Fruit fly (Drosophila melanogaster) whole organism, pupa: Measurements from ENCODE around the gene Notum.

Experiments used
- CG10348 ChIP-seq: fragments of 200-800 bp; sonication (Bioruptor generic); IDR thresholded peaks from 2 replicates; pipeline ENCODE4 v1.3.6; 2022; ENCODE audit warnings: missing biosample characterization, missing genetic modification characterization
- CG12605 ChIP-seq: fragments of 200-800 bp; sonication (Bioruptor generic); IDR thresholded peaks from 2 replicates; pipeline ENCODE4 v1.3.6; 2022; ENCODE audit warnings: missing biosample characterization, missing genetic modification characterization
- CG13204 ChIP-seq: fragments of 200-800 bp; sonication (Bioruptor generic); optimal IDR thresholded peaks from 2 replicates; lab custom pipeline; 2018; ENCODE audit warnings: missing biosample characterization, mild to moderate bottlenecking, missing genetic modification characterization, moderate library complexity
- CG14655 ChIP-seq: fragments of 200-800 bp; sonication (Bioruptor generic); optimal IDR thresholded peaks from 3 replicates; lab custom pipeline; 2017; ENCODE audit warnings: mild to moderate bottlenecking, missing biosample characterization, missing genetic modification reagents, missing genetic modification characterization
- CG15710 ChIP-seq: fragments of 200-800 bp; sonication (Bioruptor generic); optimal IDR thresholded peaks from 2 replicates; lab custom pipeline; 2018; ENCODE audit warnings: missing biosample characterization, mild to moderate bottlenecking, missing genetic modification characterization, moderate library complexity
- CG17806 ChIP-seq: fragments of 200-800 bp; sonication (Bioruptor generic); optimal IDR thresholded peaks from 2 replicates; lab custom pipeline; 2018; ENCODE audit warnings: missing biosample characterization, mild to moderate bottlenecking, missing genetic modification characterization, moderate library complexity
- CG32121 ChIP-seq: fragments of 200-800 bp; sonication (Bioruptor generic); IDR thresholded peaks from 2 replicates; pipeline ENCODE4 v1.3.6; 2022; ENCODE audit warnings: missing biosample characterization, missing genetic modification characterization
- CG34367 ChIP-seq: fragments of 200-800 bp; sonication (Bioruptor generic); optimal IDR thresholded peaks from 2 replicates; lab custom pipeline; 2018; ENCODE audit warnings: missing biosample characterization, mild to moderate bottlenecking, missing genetic modification characterization
- CG4496 ChIP-seq: fragments of 200-800 bp; sonication (Bioruptor generic); IDR thresholded peaks from 3 replicates; pipeline ENCODE4 v1.3.6; 2022; ENCODE audit warnings: missing biosample characterization, missing genetic modification characterization
- CG8159 ChIP-seq: fragments of 200-800 bp; sonication (Bioruptor generic); optimal IDR thresholded peaks from 3 replicates; lab custom pipeline; 2018; ENCODE audit warnings: missing biosample characterization, mild to moderate bottlenecking, missing genetic modification characterization, moderate library complexity
- CG8301 ChIP-seq: fragments of 200-800 bp; sonication (Bioruptor generic); optimal IDR thresholded peaks from 2 replicates; lab custom pipeline; 2018; ENCODE audit warnings: missing biosample characterization, mild to moderate bottlenecking, missing genetic modification characterization
- CG9948 ChIP-seq: fragments of 200-800 bp; sonication (Bioruptor generic); optimal IDR thresholded peaks from 2 replicates; lab custom pipeline; 2018; ENCODE audit warnings: missing biosample characterization, mild to moderate bottlenecking, missing genetic modification characterization, moderate library complexity
- D1 ChIP-seq: fragments of 200-800 bp; sonication (Bioruptor generic); optimal IDR thresholded peaks from 2 replicates; lab custom pipeline; 2018; ENCODE audit warnings: missing biosample characterization, mild to moderate bottlenecking, missing genetic modification characterization, moderate library complexity
- EcR ChIP-seq: fragments of 200-800 bp; sonication (Bioruptor generic); optimal IDR thresholded peaks from 3 replicates; lab custom pipeline; 2019; ENCODE audit warnings: missing biosample characterization, missing genetic modification characterization, mild to moderate bottlenecking, moderate library complexity, missing genetic modification reagents
- Ets98B ChIP-seq: fragments of 200-800 bp; sonication (Bioruptor generic); IDR thresholded peaks from 2 replicates; pipeline ENCODE4 v1.3.6; 2022; ENCODE audit warnings: missing biosample characterization, missing genetic modification characterization
- Pif1A ChIP-seq: fragments of 200-800 bp; sonication (Bioruptor generic); optimal IDR thresholded peaks from 3 replicates; lab custom pipeline; 2016; ENCODE audit warnings: missing biosample characterization, missing genetic modification characterization
- Pif1B ChIP-seq: fragments of 200-800 bp; sonication (Bioruptor generic); optimal IDR thresholded peaks from 3 replicates; lab custom pipeline; 2016; ENCODE audit warnings: missing biosample characterization, missing genetic modification characterization
- Snoo ChIP-seq: fragments of 200-800 bp; sonication (Bioruptor generic); optimal IDR thresholded peaks from 3 replicates; lab custom pipeline; 2017; ENCODE audit warnings: missing biosample characterization, mild to moderate bottlenecking, missing genetic modification characterization, inconsistent platforms
- fd96Ca ChIP-seq: fragments of 200-800 bp; sonication (Bioruptor generic); IDR thresholded peaks from 3 replicates; pipeline ENCODE4 v1.3.6; 2022; ENCODE audit warnings: missing biosample characterization, missing genetic modification characterization
- gl ChIP-seq: fragments of 200-800 bp; sonication (Bioruptor generic); optimal IDR thresholded peaks from 2 replicates; lab custom pipeline; 2018; ENCODE audit warnings: missing biosample characterization, mild to moderate bottlenecking, missing genetic modification characterization
- rn ChIP-seq: fragments of 200-800 bp; sonication (Bioruptor generic); IDR thresholded peaks from 2 replicates; pipeline ENCODE4 v1.3.6; 2022; ENCODE audit warnings: missing biosample characterization, missing genetic modification characterization

The Notum gene

DNA sequence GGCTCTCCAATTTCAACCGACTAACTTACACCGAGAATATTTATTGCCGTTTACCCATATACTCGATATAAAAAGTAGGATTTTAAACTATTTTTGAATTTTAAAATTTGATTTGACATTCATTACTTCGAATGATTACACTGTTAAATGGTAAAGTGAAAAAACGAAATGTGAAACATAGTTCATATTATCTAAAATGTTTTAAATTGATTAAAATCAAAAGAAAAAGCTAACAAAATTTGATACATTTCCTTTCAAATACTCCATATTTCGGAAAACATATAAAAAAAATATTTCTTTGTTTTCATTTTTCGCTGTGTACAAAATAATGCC is 5.1 kb upstream of the Notum start:
- TF ChIP-seq CG8301 (tag; lab: Kevin White, UChicago) (peak; percentile 30), CG10348 (no peak), CG12605 (GFP tag; lab: Robert Waterston, UW) (no peak), Pif1A (GFP tag; lab: Kevin White, UChicago) (no peak), Pif1B (GFP tag; lab: Kevin White, UChicago) (no peak), rn (no peak), CG9948 (tag; lab: Kevin White, UChicago) (peak; percentile 8), Snoo (tag; lab: Kevin White, UChicago) (no peak), gl (tag; lab: Kevin White, UChicago) (no peak), CG17806 (no peak), CG14655 (GFP tag; lab: Kevin White, UChicago) (peak; percentile 31), CG13204 (GFP tag; lab: Kevin White, UChicago) (no peak), EcR (GFP tag; lab: Kevin White, UChicago) (no peak), D1 (no peak), CG8159 (tag; lab: Kevin White, UChicago) (peak; percentile 42), CG32121 (no peak), fd96Ca (no peak), CG4496 (GFP tag; lab: Robert Waterston, UW) (no peak), Ets98B (GFP tag; lab: Robert Waterston, UW) (no peak), CG15710 (tag; lab: Kevin White, UChicago) (no peak)
- TF ChIP-seq, all 21 proteins: peak for 4

dm6 chr3L:16018721-16019120 is 4.6 kb upstream of the Notum start:
- TF ChIP-seq CG34367 (tag; lab: Kevin White, UChicago), result no peak
- no peak for TF ChIP-seq CG12605 (GFP tag; lab: Robert Waterston, UW)
- TF ChIP-seq CG4496 (GFP tag; lab: Robert Waterston, UW), result 0 out of 3 replicates have a peak, but pooled peaks have one; percentile 21
- no peak for TF ChIP-seq CG8301 (tag; lab: Kevin White, UChicago)
- no peak for TF ChIP-seq rn
- no peak for TF ChIP-seq CG14655 (GFP tag; lab: Kevin White, UChicago)
- no peak for TF ChIP-seq CG17806
- peak; percentile 37 for TF ChIP-seq CG13204 (GFP tag; lab: Kevin White, UChicago)
- TF ChIP-seq gl (tag; lab: Kevin White, UChicago), result no peak

DNA sequence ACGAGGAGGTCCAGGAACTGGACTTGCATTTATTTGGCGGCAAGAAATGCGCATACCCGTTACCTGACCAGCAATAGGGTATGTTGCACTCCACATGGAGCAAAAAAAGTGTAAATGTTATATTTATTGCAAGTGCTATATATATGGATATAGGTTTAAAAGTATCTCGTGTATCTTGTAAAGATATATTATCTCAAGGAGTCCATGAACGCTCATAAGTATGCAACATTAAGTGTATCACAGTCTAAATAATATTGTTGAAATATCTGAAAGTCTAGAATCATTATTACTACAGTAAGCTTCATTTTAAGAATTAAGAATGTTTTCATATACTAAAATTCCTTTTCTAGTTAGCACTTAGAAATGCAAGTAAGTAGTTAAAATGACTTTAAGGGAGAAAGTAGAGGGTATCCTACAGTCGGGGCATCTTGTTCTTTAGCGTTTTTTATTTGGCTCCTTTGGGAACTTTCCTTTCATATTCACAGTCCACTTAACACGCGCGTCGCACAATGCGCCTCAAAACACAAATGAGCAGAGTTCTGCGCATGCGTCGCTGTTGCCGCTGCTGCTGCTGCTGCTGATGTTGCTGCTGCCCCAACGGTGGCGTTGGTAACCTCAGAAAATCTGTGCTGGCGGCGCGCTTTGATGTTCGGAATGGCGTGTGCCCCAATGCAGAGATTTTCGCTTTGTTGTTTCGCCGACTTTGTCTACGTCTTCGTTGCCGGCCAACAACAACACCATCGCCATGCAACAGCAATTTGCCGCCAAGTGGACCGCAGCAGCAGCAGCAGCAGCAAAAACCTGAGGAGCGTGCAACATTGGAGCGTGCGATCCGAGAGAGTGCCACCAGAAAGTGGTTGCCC is 3.9 kb upstream of the Notum start:
- TF ChIP-seq CG8301 (tag; lab: Kevin White, UChicago) (peak; percentile 59), CG9948 (tag; lab: Kevin White, UChicago) (peak; percentile 45), CG10348 (no peak), CG8159 (tag; lab: Kevin White, UChicago) (peak; percentile 33), CG17806 (peak; percentile 6), CG14655 (GFP tag; lab: Kevin White, UChicago) (peak; percentile 75), Snoo (tag; lab: Kevin White, UChicago) (peak; percentile 15), CG4496 (GFP tag; lab: Robert Waterston, UW) (no peak)

- peak; percentile 68 for TF ChIP-seq CG8301 (tag; lab: Kevin White, UChicago)
- TF ChIP-seq CG14655 (GFP tag; lab: Kevin White, UChicago), result peak; percentile 66
- peak; percentile 44 for TF ChIP-seq CG15710 (tag; lab: Kevin White, UChicago)
- peak; percentile 40; the same call in 1 of the 2 replicates for TF ChIP-seq Ets98B (GFP tag; lab: Robert Waterston, UW)
- TF ChIP-seq fd96Ca, result peak; percentile 60; the same call in 2 of the 3 replicates
- TF ChIP-seq CG10348, result no peak
- peak; percentile 55 for TF ChIP-seq CG17806
- TF ChIP-seq CG34367 (tag; lab: Kevin White, UChicago), result peak; percentile 31
- no peak for TF ChIP-seq D1
- no peak for TF ChIP-seq gl (tag; lab: Kevin White, UChicago)
- no peak for TF ChIP-seq rn
- TF ChIP-seq CG4496 (GFP tag; lab: Robert Waterston, UW), result peak; percentile 51; the same call in 1 of the 3 replicates
- no peak for TF ChIP-seq CG12605 (GFP tag; lab: Robert Waterston, UW)
- TF ChIP-seq CG13204 (GFP tag; lab: Kevin White, UChicago), result no peak
- peak; percentile 40 for TF ChIP-seq Pif1B (GFP tag; lab: Kevin White, UChicago)
- TF ChIP-seq Pif1A (GFP tag; lab: Kevin White, UChicago), result peak; percentile 61
- TF ChIP-seq CG9948 (tag; lab: Kevin White, UChicago), result peak; percentile 43
- TF ChIP-seq Snoo (tag; lab: Kevin White, UChicago), result no peak
- TF ChIP-seq EcR (GFP tag; lab: Kevin White, UChicago), result no peak
- peak; percentile 58 for TF ChIP-seq CG8159 (tag; lab: Kevin White, UChicago)
Observed at dm6 chr3L:16021064-16021683, 2.1 kb upstream of the Notum start.

dm6 chr3L:16024276-16025019 is 1.2 kb downstream of the Notum start:
- peak; percentile 59 for TF ChIP-seq Snoo (tag; lab: Kevin White, UChicago)
- TF ChIP-seq CG17806, result peak; percentile 59
- TF ChIP-seq CG34367 (tag; lab: Kevin White, UChicago), result peak; percentile 42
- no peak for TF ChIP-seq Ets98B (GFP tag; lab: Robert Waterston, UW)
- TF ChIP-seq CG8301 (tag; lab: Kevin White, UChicago), result peak; percentile 50
- TF ChIP-seq CG9948 (tag; lab: Kevin White, UChicago), result peak; percentile 56
- peak; percentile 56 for TF ChIP-seq CG15710 (tag; lab: Kevin White, UChicago)
- peak; percentile 71 for TF ChIP-seq CG8159 (tag; lab: Kevin White, UChicago)
- no peak for TF ChIP-seq D1
- peak; percentile 67 for TF ChIP-seq Pif1A (GFP tag; lab: Kevin White, UChicago)
- no peak for TF ChIP-seq CG12605 (GFP tag; lab: Robert Waterston, UW)
- peak; percentile 16; the same call in 1 of the 3 replicates for TF ChIP-seq fd96Ca
- peak; percentile 66 for TF ChIP-seq CG13204 (GFP tag; lab: Kevin White, UChicago)
- no peak for TF ChIP-seq CG4496 (GFP tag; lab: Robert Waterston, UW)
- no peak for TF ChIP-seq CG32121
- no peak for TF ChIP-seq CG10348
- no peak for TF ChIP-seq gl (tag; lab: Kevin White, UChicago)
- TF ChIP-seq rn, result no peak
- TF ChIP-seq Pif1B (GFP tag; lab: Kevin White, UChicago), result peak; percentile 32
- peak; percentile 58 for TF ChIP-seq CG14655 (GFP tag; lab: Kevin White, UChicago)
- TF ChIP-seq EcR (GFP tag; lab: Kevin White, UChicago), result no peak
